Worm (Caenorhabditis elegans) whole organism, L1 larva: ENCODE results near the gene sumv-1.

Experiments
- lin-39 ChIP-seq: fragments of 150-350 bp; optimal IDR thresholded peaks from 2 replicates; lab custom pipeline; 2014; ENCODE audit warnings: missing biosample characterization, missing genetic modification reagents, missing genetic modification characterization
- unc-62 ChIP-seq: fragments of 150-350 bp; optimal IDR thresholded peaks from 2 replicates; lab custom pipeline; 2014; ENCODE audit warnings: missing biosample characterization, missing genetic modification reagents, missing genetic modification characterization

DNA sequence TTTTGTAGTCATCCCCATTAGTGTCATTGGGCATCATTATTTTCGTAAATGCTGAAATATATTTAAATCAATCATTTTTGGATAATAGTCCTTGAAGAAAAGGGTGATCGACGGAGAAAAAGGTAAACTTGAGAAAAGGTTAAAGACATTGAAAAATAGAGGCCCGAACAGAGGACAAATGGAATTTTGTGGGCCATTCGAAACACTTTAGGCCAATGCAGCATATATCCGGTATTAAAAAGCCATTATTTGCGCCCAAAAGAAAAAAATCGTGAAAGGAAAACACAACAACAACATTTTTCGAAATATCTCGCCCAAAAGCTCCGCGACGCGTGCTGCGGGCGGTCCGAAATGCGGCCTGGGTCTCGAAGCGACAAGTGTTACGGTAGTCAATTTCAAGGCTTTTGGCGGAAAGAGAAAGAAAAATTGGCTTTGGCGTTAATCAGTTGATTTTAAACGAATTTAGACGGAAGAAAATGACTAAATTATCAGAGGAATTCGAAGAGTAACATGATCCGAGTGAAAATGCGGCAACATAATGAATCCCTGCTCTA is 47.0 kb downstream of the sumv-1 start, which contains the start of gene morc-1:
- TF ChIP-seq lin-39 (tag; lab: Kevin White, UChicago) (no peak), unc-62 (GFP tag; lab: Kevin White, UChicago) (no peak)
